Fruit fly (Drosophila melanogaster) whole organism, embryonic: Measurements from ENCODE around the gene CG10333.
A peak's percentile ranks its signal among the peaks of the same experiment; 100 is the strongest.

ENCODE experiments used
- Abd-B ChIP-seq: fragments of 200-800 bp; sonication (Bioruptor generic); optimal IDR thresholded peaks from 2 replicates; lab custom pipeline; 2018; ENCODE audit warnings: missing biosample characterization, mild to moderate bottlenecking, missing genetic modification characterization, moderate library complexity
- Bgb ChIP-seq: fragments of 200-800 bp; sonication (Bioruptor generic); IDR thresholded peaks from 2 replicates; pipeline ENCODE4 v1.3.6; 2022; ENCODE audit warnings: missing biosample characterization, missing genetic modification characterization; ENCODE audit not compliant: partially characterized antibody
- C15 ChIP-seq: fragments of 200-800 bp; sonication (Bioruptor generic); IDR thresholded peaks from 3 replicates; pipeline ENCODE4 v1.3.6; 2022; ENCODE audit warnings: missing biosample characterization, missing genetic modification characterization
- CG10979 ChIP-seq: fragments of 200-800 bp; sonication (Bioruptor generic); optimal IDR thresholded peaks from 2 replicates; lab custom pipeline; 2018; ENCODE audit warnings: missing biosample characterization, mild to moderate bottlenecking, missing genetic modification characterization, moderate library complexity
- CG11093 ChIP-seq: fragments of 200-800 bp; sonication (Bioruptor generic); IDR thresholded peaks from 3 replicates; pipeline ENCODE4 v1.3.6; 2022; ENCODE audit warnings: missing biosample characterization, missing genetic modification characterization
- CG11696 ChIP-seq: fragments of 200-800 bp; sonication (Bioruptor generic); IDR thresholded peaks from 2 replicates; pipeline ENCODE4 v1.3.6; 2022; ENCODE audit warnings: missing biosample characterization, missing genetic modification characterization
- CG1233 ChIP-seq: fragments of 200-800 bp; sonication (Bioruptor generic); optimal IDR thresholded peaks from 4 replicates; lab custom pipeline; 2018; ENCODE audit warnings: missing biosample characterization, mild to moderate bottlenecking, missing genetic modification characterization
- CG15514 ChIP-seq: fragments of 200-800 bp; sonication (Bioruptor generic); optimal IDR thresholded peaks from 3 replicates; lab custom pipeline; 2017; ENCODE audit warnings: missing biosample characterization, missing genetic modification characterization, mild to moderate bottlenecking, moderate library complexity, missing genetic modification reagents
- CG17385 ChIP-seq: fragments of 200-800 bp; sonication (Bioruptor generic); optimal IDR thresholded peaks from 3 replicates; lab custom pipeline; 2018; ENCODE audit warnings: missing biosample characterization, mild to moderate bottlenecking, missing genetic modification characterization
- CG17829 ChIP-seq: fragments of 200-800 bp; optimal IDR thresholded peaks from 2 replicates; lab custom pipeline; 2019; ENCODE audit warnings: missing biosample characterization, mild to moderate bottlenecking, missing genetic modification characterization, moderate library complexity
- CG2199 ChIP-seq: fragments of 200-800 bp; sonication (Bioruptor generic); IDR thresholded peaks from 3 replicates; pipeline ENCODE4 v1.3.6; 2022; ENCODE audit warnings: missing biosample characterization, missing genetic modification characterization
- CG2712 ChIP-seq: fragments of 200-800 bp; optimal IDR thresholded peaks from 3 replicates; lab custom pipeline; 2019; ENCODE audit warnings: missing biosample characterization, mild to moderate bottlenecking, missing genetic modification characterization, moderate library complexity
- CG31441 ChIP-seq: fragments of 200-800 bp; sonication (Bioruptor generic); IDR thresholded peaks from 2 replicates; pipeline ENCODE4 v1.3.6; 2022; ENCODE audit warnings: missing biosample characterization, missing genetic modification characterization
- CG34224 ChIP-seq: fragments of 200-800 bp; sonication (Bioruptor generic); IDR thresholded peaks from 3 replicates; pipeline ENCODE4 v1.3.6; 2022; ENCODE audit warnings: missing biosample characterization, missing genetic modification characterization; ENCODE audit not compliant: partially characterized antibody
- CG34376 ChIP-seq: fragments of 200-800 bp; sonication (Bioruptor generic); optimal IDR thresholded peaks from 2 replicates; lab custom pipeline; 2018; ENCODE audit warnings: missing biosample characterization, mild to moderate bottlenecking, missing genetic modification characterization
- CG43689 ChIP-seq: fragments of 200-800 bp; sonication (Bioruptor generic); IDR thresholded peaks from 2 replicates; pipeline ENCODE4 v1.3.6; 2022; ENCODE audit warnings: missing biosample characterization, missing genetic modification characterization
- CG4424 ChIP-seq: fragments of 200-800 bp; sonication (Bioruptor generic); optimal IDR thresholded peaks from 3 replicates; lab custom pipeline; 2016; ENCODE audit warnings: missing biosample characterization, missing genetic modification characterization
- CG7372 ChIP-seq: fragments of 200-800 bp; sonication (Bioruptor generic); IDR thresholded peaks from 2 replicates; pipeline ENCODE4 v1.3.6; 2022; ENCODE audit warnings: missing biosample characterization, missing genetic modification characterization
- CG7745 ChIP-seq: fragments of 200-800 bp; sonication (Bioruptor generic); optimal IDR thresholded peaks from 2 replicates; lab custom pipeline; 2018; ENCODE audit warnings: missing biosample characterization, mild to moderate bottlenecking, missing genetic modification characterization, moderate library complexity
- CG8478 ChIP-seq: fragments of >200 bp; optimal IDR thresholded peaks from 2 replicates; lab custom pipeline; 2018
- CG8765 ChIP-seq: fragments of 200-800 bp; sonication (Bioruptor generic); IDR thresholded peaks from 2 replicates; pipeline ENCODE4 v1.3.6; 2022; ENCODE audit warnings: missing biosample characterization, missing genetic modification characterization
- D ChIP-seq, 2 experiments: fragments of 200-800 bp in 1 of 2; fragments of >200 bp in 1 of 2; sonication (Bioruptor generic) in 1 of 2; optimal IDR thresholded peaks; 2 replicates in 1 of 2; 3 replicates in 1 of 2; lab custom pipeline; 2017; ENCODE audit warnings: mild to moderate bottlenecking in 1 of 2, missing biosample characterization in 1 of 2, missing genetic modification characterization in 1 of 2, missing genetic modification reagents in 1 of 2
- E2f2 ChIP-seq: fragments of 200-800 bp; sonication (Bioruptor generic); IDR thresholded peaks from 2 replicates; pipeline ENCODE4 v1.3.6; 2022; ENCODE audit warnings: missing biosample characterization, missing genetic modification characterization
- MBD-R2 ChIP-seq: fragments of 200-800 bp; sonication (Bioruptor generic); IDR thresholded peaks from 2 replicates; pipeline ENCODE4 v1.3.6; 2022; ENCODE audit warnings: missing biosample characterization, missing genetic modification characterization
- MTF-1 ChIP-seq: fragments of 200-800 bp; sonication (Bioruptor generic); optimal IDR thresholded peaks from 2 replicates; lab custom pipeline; 2018; ENCODE audit warnings: missing biosample characterization, mild to moderate bottlenecking, missing genetic modification characterization, borderline replicate concordance
- NFAT ChIP-seq: fragments of 200-800 bp; sonication (Bioruptor generic); IDR thresholded peaks from 2 replicates; pipeline ENCODE4 v1.3.6; 2022; ENCODE audit warnings: missing biosample characterization, missing genetic modification characterization
- Opbp ChIP-seq: fragments of 200-800 bp; sonication (Bioruptor generic); IDR thresholded peaks from 3 replicates; pipeline ENCODE4 v1.3.6; 2022; ENCODE audit warnings: missing biosample characterization, missing genetic modification characterization; ENCODE audit not compliant: partially characterized antibody
- Optix ChIP-seq: fragments of 200-800 bp; sonication (Bioruptor generic); IDR thresholded peaks from 3 replicates; pipeline ENCODE4 v1.3.6; 2022; ENCODE audit warnings: missing biosample characterization, missing genetic modification characterization
- Scr ChIP-seq: fragments of 200-800 bp; sonication (Bioruptor generic); IDR thresholded peaks from 2 replicates; pipeline ENCODE4 v1.3.6; 2022; ENCODE audit warnings: missing biosample characterization, missing genetic modification characterization; ENCODE audit not compliant: partially characterized antibody
- Sox102F ChIP-seq: fragments of 200-800 bp; sonication (Bioruptor generic); optimal IDR thresholded peaks from 2 replicates; lab custom pipeline; 2018; ENCODE audit warnings: missing biosample characterization, mild to moderate bottlenecking, missing genetic modification characterization, moderate library complexity
- Trl ChIP-seq, 3 experiments: fragments of >200 bp in 2 of 3; fragments of 200-800 bp in 1 of 3; sonication (Bioruptor generic) in 1 of 3; optimal IDR thresholded peaks; 2 replicates in 1 of 3; 3 replicates in 2 of 3; lab custom pipeline; 2016 to 2017; ENCODE audit warnings: missing biosample characterization in 1 of 3, missing genetic modification characterization in 1 of 3
- Vsx1 ChIP-seq: fragments of 200-800 bp; sonication (Bioruptor generic); optimal IDR thresholded peaks from 2 replicates; lab custom pipeline; 2017; ENCODE audit warnings: missing biosample characterization, mild to moderate bottlenecking, missing genetic modification characterization, missing genetic modification reagents
- ac ChIP-seq: fragments of 200-800 bp; sonication (Bioruptor generic); optimal IDR thresholded peaks from 3 replicates; lab custom pipeline; 2017; ENCODE audit warnings: missing biosample characterization, mild to moderate bottlenecking, missing genetic modification characterization
- bowl ChIP-seq: fragments of 200-800 bp; sonication (Bioruptor generic); IDR thresholded peaks from 2 replicates; pipeline ENCODE4 v1.3.6; 2022; ENCODE audit warnings: missing biosample characterization, missing genetic modification characterization
- cg ChIP-seq: fragments of 200-800 bp; sonication (Bioruptor generic); optimal IDR thresholded peaks from 3 replicates; lab custom pipeline; 2019; ENCODE audit warnings: missing biosample characterization, mild to moderate bottlenecking, missing genetic modification characterization, moderate library complexity
- chinmo ChIP-seq: fragments of 200-800 bp; sonication (Bioruptor generic); IDR thresholded peaks from 4 replicates; pipeline ENCODE4 v1.3.6; 2022; ENCODE audit warnings: missing biosample characterization, missing genetic modification characterization; ENCODE audit not compliant: partially characterized antibody
- lilli ChIP-seq: fragments of 200-800 bp; sonication (Bioruptor generic); optimal IDR thresholded peaks from 3 replicates; lab custom pipeline; 2016; ENCODE audit warnings: missing biosample characterization, missing genetic modification characterization
- lov ChIP-seq, 2 experiments: fragments of 200-800 bp in 1 of 2; fragments of >200 bp in 1 of 2; sonication (Bioruptor generic) in 1 of 2; IDR thresholded peaks in 1 of 2; optimal IDR thresholded peaks in 1 of 2; 2 replicates in 1 of 2; 3 replicates in 1 of 2; pipeline versions ENCODE4 v1.3.6 to Lab custom; 2017 to 2022; ENCODE audit warnings: missing biosample characterization in 1 of 2, missing genetic modification characterization in 1 of 2
- nerfin-1 ChIP-seq: fragments of 200-800 bp; sonication (Bioruptor generic); optimal IDR thresholded peaks from 3 replicates; lab custom pipeline; 2019; ENCODE audit warnings: missing biosample characterization, mild to moderate bottlenecking, missing genetic modification characterization, moderate library complexity
- nerfin-2 ChIP-seq: fragments of 200-800 bp; sonication (Bioruptor generic); IDR thresholded peaks from 2 replicates; pipeline ENCODE4 v1.3.6; 2022; ENCODE audit warnings: missing biosample characterization, missing genetic modification characterization; ENCODE audit not compliant: partially characterized antibody
- row ChIP-seq: fragments of 200-800 bp; sonication (Bioruptor generic); IDR thresholded peaks from 3 replicates; pipeline ENCODE4 v1.3.6; 2022; ENCODE audit warnings: missing biosample characterization, missing genetic modification characterization
- salm ChIP-seq: fragments of 200-800 bp; sonication (Bioruptor generic); optimal IDR thresholded peaks from 2 replicates; lab custom pipeline; 2018; ENCODE audit warnings: missing biosample characterization, mild to moderate bottlenecking, missing genetic modification characterization
- stwl ChIP-seq: fragments of 200-800 bp; sonication (Bioruptor generic); optimal IDR thresholded peaks from 3 replicates; lab custom pipeline; 2018; ENCODE audit warnings: missing biosample characterization, mild to moderate bottlenecking, missing genetic modification characterization, moderate library complexity
- sug ChIP-seq: fragments of 200-800 bp; optimal IDR thresholded peaks from 2 replicates; lab custom pipeline; 2019; ENCODE audit warnings: missing biosample characterization, mild to moderate bottlenecking, missing genetic modification characterization, moderate library complexity
- toy ChIP-seq: fragments of 200-800 bp; sonication (Bioruptor generic); IDR thresholded peaks from 2 replicates; pipeline ENCODE4 v1.3.6; 2022; ENCODE audit warnings: missing biosample characterization, missing genetic modification characterization
- unpg ChIP-seq: fragments of 200-800 bp; sonication (Bioruptor generic); optimal IDR thresholded peaks from 3 replicates; lab custom pipeline; 2018; ENCODE audit warnings: missing biosample characterization, mild to moderate bottlenecking, missing genetic modification characterization, moderate library complexity
- vvl ChIP-seq: fragments of 200-800 bp; sonication (Bioruptor generic); IDR thresholded peaks from 2 replicates; pipeline ENCODE4 v1.3.6; 2022; ENCODE audit warnings: missing biosample characterization, missing genetic modification characterization

The CG10333 gene

dm6 chr2L:18571724-18572427, 34.8 kb upstream of the CG10333 start (continued):
- TF ChIP-seq Opbp (GFP tag; lab: Robert Waterston, UW) (peak; percentile 32; the same call in 1 of the 3 replicates), CG7745 (tag; lab: Kevin White, UChicago) (no peak), NFAT (GFP tag; lab: Robert Waterston, UW) (peak; percentile 33; the same call in 1 of the 2 replicates), nerfin-2 (GFP tag; lab: Robert Waterston, UW) (peak; percentile 43), CG10979 (tag; lab: Kevin White, UChicago) (no peak), CG4424 (GFP tag; lab: Kevin White, UChicago) (no peak), CG11696 (GFP tag; lab: Robert Waterston, UW) (no peak), CG17829 (tag; lab: Kevin White, UChicago) (peak; percentile 9), Scr (GFP tag; lab: Robert Waterston, UW) (0 out of 2 replicates have a peak, but pooled peaks have one; percentile 28), CG7372 (GFP tag; lab: Robert Waterston, UW) (0 out of 2 replicates have a peak, but pooled peaks have one; percentile 19), lov (optimal IDR thresholded peaks at IDR 0.05; lab: Kevin White, UChicago) (no peak), lov (GFP tag; IDR thresholded peaks at IDR 0.05; lab: Robert Waterston, UW) (0 out of 3 replicates have a peak, but pooled peaks have one; percentile 9), unpg (peak; percentile 4), sug (tag; lab: Kevin White, UChicago) (peak; percentile 25), vvl (GFP tag; lab: Robert Waterston, UW) (peak; percentile 63), Trl (optimal IDR thresholded peaks at IDR 0.05; lab: Kevin White, UChicago) (peak; percentile 24 to 30), Trl (GFP tag; optimal IDR thresholded peaks at IDR 0.05; lab: Kevin White, UChicago) (peak; percentile 5), Abd-B (GFP tag; lab: Kevin White, UChicago) (no peak), cg (no peak), CG8765 (GFP tag; lab: Robert Waterston, UW) (no peak), CG2712 (tag; lab: Kevin White, UChicago) (no peak), C15 (GFP tag; lab: Robert Waterston, UW) (no peak), CG2199 (GFP tag; lab: Robert Waterston, UW) (peak; percentile 83), chinmo (GFP tag; lab: Robert Waterston, UW) (peak; percentile 76; the same call in 2 of the 4 replicates), MTF-1 (GFP tag; lab: Kevin White, UChicago) (peak; percentile 36), Bgb (GFP tag; lab: Robert Waterston, UW) (peak; percentile 67), CG15514 (GFP tag; lab: Kevin White, UChicago) (no peak), CG17385 (GFP tag; lab: Kevin White, UChicago) (peak; percentile 9), CG11093 (GFP tag; lab: Robert Waterston, UW) (peak; percentile 16; the same call in 1 of the 3 replicates), Sox102F (GFP tag; lab: Kevin White, UChicago) (no peak), CG8478 (no peak), CG31441 (GFP tag; lab: Robert Waterston, UW) (0 out of 2 replicates have a peak, but pooled peaks have one; percentile 9), CG34376 (GFP tag; lab: Kevin White, UChicago) (peak; percentile 43), E2f2 (GFP tag; lab: Robert Waterston, UW) (no peak), Optix (GFP tag; lab: Robert Waterston, UW) (no peak), salm (no peak), ac (GFP tag; lab: Kevin White, UChicago) (no peak), lilli (GFP tag; lab: Kevin White, UChicago) (no peak), toy (GFP tag; lab: Robert Waterston, UW) (no peak), CG43689 (GFP tag; lab: Robert Waterston, UW) (no peak), D (optimal IDR thresholded peaks at IDR 0.05; lab: Kevin White, UChicago) (no peak), D (GFP tag; optimal IDR thresholded peaks at IDR 0.05; lab: Kevin White, UChicago) (no peak), bowl (GFP tag; lab: Robert Waterston, UW) (no peak), Vsx1 (GFP tag; lab: Kevin White, UChicago) (no peak), CG1233 (GFP tag; lab: Kevin White, UChicago) (no peak), row (GFP tag; lab: Robert Waterston, UW) (peak; percentile 59; the same call in 1 of the 3 replicates), CG34224 (GFP tag; lab: Robert Waterston, UW) (0 out of 3 replicates have a peak, but pooled peaks have one; percentile 8), nerfin-1 (tag; lab: Kevin White, UChicago) (no peak), MBD-R2 (GFP tag; lab: Robert Waterston, UW) (peak; percentile 29; the same call in 1 of the 2 replicates), stwl (tag; lab: Kevin White, UChicago) (no peak)
